Worm (Caenorhabditis elegans) whole organism, L1 larva: ENCODE data around the gene rab-19.

ENCODE experiments used
- lsy-2 ChIP-seq, 2 experiments: fragments of 150-350 bp; optimal IDR thresholded peaks; 2 replicates each; lab custom pipeline; 2014; ENCODE audit warnings: missing biosample characterization in 2 of 2, missing genetic modification characterization in 2 of 2
- ztf-11 ChIP-seq, 2 experiments: sonication (generic microtip); optimal IDR thresholded peaks; 2 replicates each; lab custom pipeline; 2016 to 2017; ENCODE audit warnings: missing genetic modification characterization in 2 of 2, missing biosample characterization in 1 of 2, missing compliant biosample characterization in 1 of 2

DNA sequence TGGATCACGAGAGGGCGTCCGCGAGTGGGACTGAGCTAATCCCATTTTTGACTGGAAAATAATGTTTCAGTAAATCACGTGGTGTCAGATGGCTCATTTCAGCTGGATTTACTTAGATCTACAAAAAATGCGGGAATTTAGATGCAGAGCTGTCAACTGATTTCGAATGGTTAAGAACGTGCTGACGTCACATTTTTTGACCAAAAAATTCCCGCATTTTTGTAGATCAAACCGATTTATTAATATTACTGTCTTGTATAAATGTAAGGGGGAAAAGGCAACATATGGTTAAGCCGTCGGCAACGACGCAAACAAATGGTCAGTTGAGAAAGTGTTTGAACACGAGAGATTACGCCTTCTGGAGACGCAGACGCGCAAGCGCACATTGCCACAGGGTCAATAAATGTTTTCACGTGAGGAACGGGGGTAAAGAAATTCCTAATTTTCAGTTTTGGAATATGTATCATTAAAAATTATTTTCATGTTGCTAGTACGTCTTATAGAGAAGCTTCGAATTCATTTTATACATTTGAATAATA is 28.7 kb upstream of the rab-19 start, which contains the start of gene gcl-1:
- no peak for TF ChIP-seq ztf-11 (tag; optimal IDR thresholded peaks at IDR 0.05; lab: Kevin White, UChicago)
- TF ChIP-seq lsy-2 (tag; optimal IDR thresholded peaks at IDR 0.05; lab: Kevin White, UChicago), result no peak
